Worm (Caenorhabditis elegans): Measurements from ENCODE around the gene R155.5.

- no peak for TF ChIP-seq flt-1 (GFP tag; IDR thresholded peaks at IDR 0.05)
- no peak for TF ChIP-seq ztf-29 (GFP tag; IDR thresholded peaks at IDR 0.05)
- no peak for TF ChIP-seq ztf-23 (GFP tag; IDR thresholded peaks at IDR 0.05)
These were observed 30.7 kb downstream of the R155.5 start for ce11 chrIII:1939625-1939988.
